Worm (Caenorhabditis elegans) whole organism, L3 larva: ENCODE data around the gene nemt-1.

Experiments
- ZK546.5 ChIP-seq: sonication (generic microtip); optimal IDR thresholded peaks from 2 replicates; lab custom pipeline; 2017; ENCODE audit warnings: missing biosample characterization, missing genetic modification characterization
- aly-2 ChIP-seq: fragments of 150-350 bp; optimal IDR thresholded peaks from 2 replicates; lab custom pipeline; 2014; ENCODE audit warnings: missing biosample characterization, missing genetic modification characterization
- ama-1 ChIP-seq: fragments of 150-350 bp; optimal IDR thresholded peaks from 2 replicates; lab custom pipeline; 2018
- ceh-28 ChIP-seq: fragments of 150-350 bp; optimal IDR thresholded peaks from 2 replicates; lab custom pipeline; 2014; ENCODE audit warnings: missing biosample characterization, missing genetic modification reagents, missing genetic modification characterization
- ceh-82 ChIP-seq: fragments of 150-350 bp; optimal IDR thresholded peaks from 2 replicates; lab custom pipeline; 2014; ENCODE audit warnings: missing biosample characterization, missing genetic modification characterization
- ceh-9 ChIP-seq: sonication (generic microtip); optimal IDR thresholded peaks from 2 replicates; lab custom pipeline; 2018; ENCODE audit warnings: missing biosample characterization, missing genetic modification characterization
- elt-1 ChIP-seq: fragments of 150-350 bp; optimal IDR thresholded peaks from 2 replicates; lab custom pipeline; 2014; ENCODE audit warnings: missing biosample characterization, missing genetic modification characterization
- elt-2 ChIP-seq: sonication (generic microtip); optimal IDR thresholded peaks from 2 replicates; lab custom pipeline; 2016; ENCODE audit warnings: missing genetic modification reagents, mild to moderate bottlenecking, missing genetic modification characterization, missing compliant biosample characterization
- eor-1 ChIP-seq, 2 experiments: fragments of 150-350 bp; optimal IDR thresholded peaks; 2 replicates each; lab custom pipeline; 2014 to 2018; ENCODE audit warnings: missing biosample characterization in 2 of 2, missing genetic modification characterization in 2 of 2
- fkh-10 ChIP-seq: sonication (generic microtip); optimal IDR thresholded peaks from 2 replicates; lab custom pipeline; 2017; ENCODE audit warnings: missing biosample characterization, missing genetic modification reagents, missing genetic modification characterization
- hmg-11 ChIP-seq: sonication (generic microtip); optimal IDR thresholded peaks from 2 replicates; lab custom pipeline; 2016; ENCODE audit warnings: missing genetic modification characterization, missing compliant biosample characterization
- lin-15B ChIP-seq: fragments of 150-350 bp; optimal IDR thresholded peaks from 2 replicates; lab custom pipeline; 2014; ENCODE audit warnings: missing biosample characterization, missing genetic modification characterization
- lin-39 ChIP-seq: fragments of 150-350 bp; optimal IDR thresholded peaks from 2 replicates; lab custom pipeline; 2018; ENCODE audit warnings: missing biosample characterization, missing genetic modification reagents, missing genetic modification characterization
- lsy-12 ChIP-seq: sonication (generic microtip); optimal IDR thresholded peaks from 2 replicates; lab custom pipeline; 2016; ENCODE audit warnings: mild to moderate bottlenecking, missing genetic modification characterization, missing compliant biosample characterization
- mdl-1 ChIP-seq: fragments of 150-350 bp; optimal IDR thresholded peaks from 2 replicates; lab custom pipeline; 2014; ENCODE audit warnings: missing biosample characterization, missing genetic modification characterization
- nfya-1 ChIP-seq: sonication (generic microtip); optimal IDR thresholded peaks from 2 replicates; lab custom pipeline; 2017; ENCODE audit warnings: missing genetic modification characterization, mild to moderate bottlenecking, missing compliant biosample characterization, antibody characterized with exemption, moderate library complexity; ENCODE audit not compliant: insufficient read depth
- nhr-11 ChIP-seq: fragments of 150-350 bp; optimal IDR thresholded peaks from 2 replicates; lab custom pipeline; 2014; ENCODE audit warnings: missing biosample characterization, missing genetic modification characterization
- nhr-23 ChIP-seq: fragments of 150-350 bp; optimal IDR thresholded peaks from 2 replicates; lab custom pipeline; 2014; ENCODE audit warnings: missing biosample characterization, missing genetic modification reagents, missing genetic modification characterization
- nhr-76 ChIP-seq: fragments of 150-350 bp; sonication (generic microtip); optimal IDR thresholded peaks from 5 replicates; lab custom pipeline; 2014; ENCODE audit warnings: missing biosample characterization, missing genetic modification characterization
- nhr-77 ChIP-seq: fragments of 150-350 bp; optimal IDR thresholded peaks from 2 replicates; lab custom pipeline; 2014; ENCODE audit warnings: missing biosample characterization, missing genetic modification characterization
- pha-4 ChIP-seq: fragments of 150-350 bp; optimal IDR thresholded peaks from 2 replicates; lab custom pipeline; 2014; ENCODE audit warnings: missing biosample characterization, missing genetic modification reagents, missing genetic modification characterization
- pqm-1 ChIP-seq: fragments of 150-350 bp; optimal IDR thresholded peaks from 2 replicates; lab custom pipeline; 2017; ENCODE audit warnings: missing biosample characterization, missing genetic modification characterization, inconsistent platforms
- sea-2 ChIP-seq: fragments of 150-350 bp; sonication (generic microtip); optimal IDR thresholded peaks from 4 replicates; lab custom pipeline; 2014; ENCODE audit warnings: missing biosample characterization, missing genetic modification reagents, missing genetic modification characterization
- snpc-4 ChIP-seq: fragments of 150-350 bp; optimal IDR thresholded peaks from 2 replicates; lab custom pipeline; 2014; ENCODE audit warnings: missing biosample characterization, missing genetic modification characterization
- unc-39 ChIP-seq: sonication (generic microtip); optimal IDR thresholded peaks from 4 replicates; lab custom pipeline; 2017; ENCODE audit warnings: missing biosample characterization, missing genetic modification characterization
- unc-62 ChIP-seq: fragments of 150-350 bp; sonication (generic microtip); optimal IDR thresholded peaks from 4 replicates; lab custom pipeline; 2014; ENCODE audit warnings: missing biosample characterization, missing genetic modification reagents, missing genetic modification characterization

The nemt-1 gene

DNA sequence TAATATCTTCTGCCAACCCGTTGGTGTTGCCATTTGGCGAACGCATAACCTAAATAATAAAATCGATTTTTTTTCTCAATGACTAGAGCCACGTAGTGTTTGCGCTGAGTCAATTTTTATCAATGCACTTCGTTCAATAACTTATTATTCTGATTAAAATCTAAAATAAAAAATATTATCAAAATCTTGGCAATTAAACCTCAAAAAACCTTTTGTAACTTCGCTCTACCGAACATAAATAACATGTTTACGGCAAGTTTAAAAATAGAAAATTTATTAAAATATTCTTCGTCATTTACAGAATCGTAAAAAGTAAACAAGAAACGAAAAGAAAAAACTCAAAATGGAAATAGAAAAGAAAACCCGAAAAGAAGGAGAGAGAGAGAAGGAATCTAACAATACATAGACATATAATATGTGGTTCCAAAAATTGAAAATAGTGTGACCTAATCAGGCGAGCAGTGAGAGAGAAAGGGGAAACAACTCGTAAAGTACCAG, 23.9 kb upstream of the nemt-1 start, which contains the start of gene pigc-1:
Gene pigc-1 (minus strand): TSS at position 51 of the 498 bp plus-strand sequence.
- TF ChIP-seq pha-4 (tag; lab: Kevin White, UChicago) (peak; percentile 80), elt-1 (tag; lab: Kevin White, UChicago) (no peak), nhr-77 (tag; lab: Kevin White, UChicago) (no peak)

DNA sequence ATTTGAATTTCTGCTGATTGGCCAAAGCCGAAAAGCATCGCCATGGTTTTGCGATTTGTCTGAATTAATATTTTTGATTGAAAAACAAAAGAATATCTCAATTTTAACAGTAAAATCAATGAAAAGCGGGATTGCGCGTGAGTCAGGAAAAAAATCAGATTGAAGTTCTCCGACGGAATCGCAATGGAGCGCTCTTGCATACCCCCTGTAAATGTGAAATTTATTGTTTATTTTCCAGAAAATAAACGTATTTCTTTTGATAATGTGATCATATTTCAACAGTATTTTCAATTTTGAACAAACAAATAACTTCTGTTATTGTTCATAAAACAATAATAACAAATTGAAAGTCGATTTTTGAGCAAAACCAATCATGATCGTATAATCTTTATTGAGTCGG, 22.4 kb upstream of the nemt-1 start, which contains the start of gene vps-26:
Gene vps-26 (minus strand): TSS at position 200 of the 400 bp plus-strand sequence.
- TF ChIP-seq hmg-11 (tag; lab: Kevin White, UChicago) (peak; percentile 35), lin-15B (tag; lab: Kevin White, UChicago) (peak; percentile 36), elt-2 (tag; lab: Kevin White, UChicago) (peak; percentile 10), nhr-23 (tag; lab: Kevin White, UChicago) (no peak), lin-39 (tag; lab: Kevin White, UChicago) (no peak), pha-4 (tag; lab: Kevin White, UChicago) (peak; percentile 81)
- TF ChIP-seq, all 47 proteins: peak for 4

DNA sequence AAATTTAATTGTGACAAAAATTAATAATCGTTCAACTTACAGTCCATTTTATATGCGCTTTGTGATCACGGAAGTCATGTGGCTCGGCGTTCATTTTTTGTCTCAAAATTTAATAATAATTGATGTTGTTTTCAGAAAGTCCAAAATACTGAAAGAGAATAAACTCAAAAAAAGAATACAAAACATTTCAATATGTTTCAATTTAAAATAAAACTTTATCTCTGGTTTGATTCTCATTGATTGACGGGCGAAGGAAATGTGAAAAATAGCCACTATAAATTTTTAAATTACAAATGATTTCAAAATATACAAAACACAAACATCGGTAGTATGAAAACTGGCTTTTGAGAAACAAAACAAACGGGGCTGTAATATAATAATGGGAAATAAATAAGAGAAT, 20.0 kb upstream of the nemt-1 start, which contains the start of gene T20D3.6:
Gene T20D3.6 (minus strand): TSS at position 101 of the 400 bp plus-strand sequence.
- TF ChIP-seq nfya-1 (tag; lab: Kevin White, UChicago) (no peak), nhr-11 (tag; lab: Kevin White, UChicago) (no peak), nhr-23 (tag; lab: Kevin White, UChicago) (no peak), ZK546.5 (no peak)

DNA sequence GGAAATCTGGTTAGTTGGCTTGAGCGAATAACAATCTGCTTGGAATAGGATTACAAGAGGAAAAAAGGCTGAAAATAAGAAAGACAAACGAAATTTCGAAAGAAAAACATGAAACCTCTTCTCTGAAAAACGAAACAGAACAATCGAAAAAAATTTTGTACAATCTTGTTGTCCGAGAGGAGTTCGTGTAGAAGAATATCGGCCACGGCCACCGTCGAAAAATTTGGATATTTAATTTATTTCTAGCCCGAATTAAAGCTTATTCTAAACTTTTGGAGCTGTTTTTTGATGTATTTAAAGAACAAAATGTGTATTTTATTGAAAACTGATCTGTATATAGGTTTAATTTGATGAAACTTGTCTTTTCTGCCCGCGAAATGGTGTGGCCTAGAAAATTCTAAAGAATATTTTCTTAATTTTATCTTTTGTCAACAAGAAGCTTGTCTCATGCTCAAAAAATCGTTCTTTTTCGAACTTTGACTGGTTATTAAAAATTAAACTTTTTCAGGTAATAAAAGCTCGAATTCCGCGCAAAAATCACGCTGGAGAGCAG, 17.4 kb upstream of the nemt-1 start, which contains the start of gene T20D3.5:
Gene T20D3.5 (plus strand): TSS at position 503 of the 553 bp plus-strand sequence.
- TF ChIP-seq eor-1 (tag; optimal IDR thresholded peaks at IDR 0.05; lab: Kevin White, UChicago) = no peak
- no peak for TF ChIP-seq unc-62
- no peak for TF ChIP-seq unc-39
- no peak for TF ChIP-seq ceh-82
- TF ChIP-seq ceh-28 (tag; lab: Kevin White, UChicago) = no peak
- no peak for TF ChIP-seq hmg-11 (tag; lab: Kevin White, UChicago)
- TF ChIP-seq nhr-76 (tag; lab: Kevin White, UChicago) = no peak
- no peak for TF ChIP-seq ama-1 (lab: Kevin White, UChicago)
- TF ChIP-seq aly-2 (tag; lab: Kevin White, UChicago) = no peak

DNA sequence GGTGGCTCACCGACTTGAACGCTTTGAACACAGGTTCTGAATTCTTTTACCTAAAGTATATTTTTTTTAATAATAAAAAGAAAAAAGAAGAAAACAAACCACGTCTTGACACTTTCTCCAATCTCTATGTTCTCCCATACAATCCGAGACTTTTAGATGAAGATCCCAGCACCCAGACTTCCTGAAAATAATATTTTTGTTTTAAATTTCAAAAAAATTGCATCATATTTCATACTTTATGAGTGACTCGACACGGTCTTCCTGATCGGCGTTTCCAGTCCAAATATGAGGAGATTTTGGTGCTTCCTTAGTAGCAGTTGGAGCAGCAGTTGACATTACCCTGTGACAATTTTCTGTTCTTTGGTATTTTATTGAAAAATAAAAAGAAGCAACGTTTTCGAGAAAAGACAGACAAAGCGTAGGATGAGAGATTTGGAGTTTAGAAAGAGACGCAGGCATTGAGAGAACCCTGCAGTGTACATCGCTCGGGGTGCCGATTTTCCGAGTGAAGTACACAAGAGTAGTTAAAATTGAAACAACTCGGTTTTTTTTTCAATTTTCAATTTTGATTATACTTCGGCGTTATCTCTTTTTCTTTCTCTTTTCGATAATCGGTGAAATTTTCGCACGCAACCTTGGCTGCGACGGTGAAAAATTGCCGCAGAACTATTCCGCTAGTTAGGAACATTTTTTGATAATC, 16.5 kb upstream of the nemt-1 start, which contains the start of the genes coa-4 and T20D3.14:
Gene coa-4 (minus strand): TSS at position 51 of the 700 bp plus-strand sequence.
Gene T20D3.14 (minus strand): TSS at position 358 of the 700 bp plus-strand sequence.
- TF ChIP-seq fkh-10 (no peak), sea-2 (GFP tag; lab: Kevin White, UChicago) (no peak), pha-4 (tag; lab: Kevin White, UChicago) (peak; percentile 80), lin-15B (tag; lab: Kevin White, UChicago) (peak; percentile 25), nfya-1 (tag; lab: Kevin White, UChicago) (peak; percentile 61), lsy-12 (no peak), pqm-1 (tag; lab: Kevin White, UChicago) (no peak), mdl-1 (tag; lab: Kevin White, UChicago) (no peak), snpc-4 (tag; lab: Kevin White, UChicago) (peak; percentile 27), hmg-11 (tag; lab: Kevin White, UChicago) (peak; percentile 2), elt-2 (tag; lab: Kevin White, UChicago) (peak; percentile 75)

DNA sequence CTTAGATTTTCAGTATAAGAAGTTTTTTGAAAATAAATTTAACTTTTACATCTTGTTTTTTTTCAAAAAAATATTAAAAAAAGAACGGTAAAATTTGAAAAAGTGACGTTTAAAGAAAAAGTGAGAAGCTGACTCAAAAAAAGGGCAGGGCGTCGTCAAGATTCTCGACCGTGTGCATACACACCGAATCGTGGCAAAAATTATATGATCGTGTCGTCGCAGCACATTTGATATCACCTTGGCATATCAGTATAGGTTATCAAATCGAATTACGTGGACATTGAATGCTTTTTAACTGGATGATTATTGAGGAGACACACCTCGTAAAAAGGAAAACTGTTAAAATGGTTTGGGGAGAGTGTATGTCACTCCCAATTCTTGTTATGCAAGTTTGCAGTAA, 13.8 kb upstream of the nemt-1 start:
- TF ChIP-seq eor-1 (tag; optimal IDR thresholded peaks at IDR 0.05; lab: Kevin White, UChicago) (no peak), pha-4 (tag; lab: Kevin White, UChicago) (no peak), elt-2 (tag; lab: Kevin White, UChicago) (peak; percentile 93), snpc-4 (tag; lab: Kevin White, UChicago) (no peak), pqm-1 (tag; lab: Kevin White, UChicago) (peak; percentile 57), sea-2 (GFP tag; lab: Kevin White, UChicago) (no peak), ceh-9 (tag; lab: Kevin White, UChicago) (no peak)
